Fruit fly (Drosophila melanogaster) whole organism, embryonic: Measurements from ENCODE around the gene Ctr1A.
A peak's percentile ranks its signal among the peaks of the same experiment; 100 is the strongest.

Source experiments
- Ada2b ChIP-seq: fragments of 200-800 bp; sonication (Bioruptor generic); IDR thresholded peaks from 2 replicates; pipeline ENCODE4 v1.3.6; 2022; ENCODE audit warnings: missing biosample characterization, missing genetic modification characterization
- Atf3 ChIP-seq: fragments of 200-800 bp; sonication (Bioruptor generic); optimal IDR thresholded peaks from 3 replicates; lab custom pipeline; 2016; ENCODE audit warnings: missing biosample characterization, missing genetic modification characterization
- Awh ChIP-seq: fragments of 200-800 bp; sonication (Bioruptor generic); IDR thresholded peaks from 2 replicates; pipeline ENCODE4, ENCODE4 v1.3.6; 2022; ENCODE audit warnings: missing biosample characterization, missing genetic modification characterization
- CG10267 ChIP-seq: fragments of 200-800 bp; sonication (Bioruptor generic); optimal IDR thresholded peaks from 2 replicates; lab custom pipeline; 2018; ENCODE audit warnings: missing biosample characterization, mild to moderate bottlenecking, missing genetic modification characterization, moderate library complexity
- CG10321 ChIP-seq: fragments of 200-800 bp; sonication (Bioruptor generic); IDR thresholded peaks from 2 replicates; pipeline ENCODE4 v1.3.6; 2022; ENCODE audit warnings: missing biosample characterization, missing genetic modification characterization
- CG10959 ChIP-seq: fragments of 200-800 bp; sonication (Bioruptor generic); IDR thresholded peaks from 2 replicates; pipeline ENCODE4 v1.3.6; 2022; ENCODE audit warnings: missing biosample characterization, missing genetic modification characterization
- CG11723 ChIP-seq: fragments of 200-800 bp; sonication (Bioruptor generic); optimal IDR thresholded peaks from 2 replicates; lab custom pipeline; 2017; ENCODE audit warnings: missing biosample characterization, mild to moderate bottlenecking, missing genetic modification characterization
- CG12391 ChIP-seq: fragments of 200-800 bp; sonication (Bioruptor generic); optimal IDR thresholded peaks from 3 replicates; lab custom pipeline; 2018; ENCODE audit warnings: missing biosample characterization, mild to moderate bottlenecking, missing genetic modification characterization, moderate library complexity
- CG14050 ChIP-seq: fragments of 200-800 bp; sonication (Bioruptor generic); IDR thresholded peaks from 3 replicates; pipeline ENCODE4 v1.3.6; 2022; ENCODE audit warnings: missing biosample characterization, missing genetic modification characterization
- CG14710 ChIP-seq: fragments of 200-800 bp; sonication (Bioruptor generic); optimal IDR thresholded peaks from 3 replicates; lab custom pipeline; 2019; ENCODE audit warnings: missing biosample characterization, mild to moderate bottlenecking, missing genetic modification characterization, moderate library complexity
- CG15601 ChIP-seq: fragments of 200-800 bp; sonication (Bioruptor generic); optimal IDR thresholded peaks from 3 replicates; lab custom pipeline; 2019; ENCODE audit warnings: missing biosample characterization, mild to moderate bottlenecking, missing genetic modification characterization, moderate library complexity
- CG1647 ChIP-seq: fragments of 200-800 bp; sonication (Bioruptor generic); optimal IDR thresholded peaks from 3 replicates; lab custom pipeline; 2016; ENCODE audit warnings: missing biosample characterization, missing genetic modification characterization
- CG17328 ChIP-seq: fragments of 200-800 bp; sonication (Bioruptor generic); IDR thresholded peaks from 2 replicates; pipeline ENCODE4 v1.3.6; 2022; ENCODE audit warnings: missing biosample characterization, missing genetic modification characterization
- CG17361 ChIP-seq: fragments of 200-800 bp; sonication (Bioruptor generic); IDR thresholded peaks from 3 replicates; pipeline ENCODE4 v1.3.6; 2022; ENCODE audit warnings: missing biosample characterization, missing genetic modification characterization
- CG18262 ChIP-seq: fragments of 200-800 bp; optimal IDR thresholded peaks from 3 replicates; lab custom pipeline; 2019; ENCODE audit warnings: missing biosample characterization, mild to moderate bottlenecking, missing genetic modification characterization, moderate library complexity
- CG18619 ChIP-seq: fragments of 200-800 bp; sonication (Bioruptor generic); optimal IDR thresholded peaks from 3 replicates; lab custom pipeline; 2017; ENCODE audit warnings: missing biosample characterization, mild to moderate bottlenecking, missing genetic modification characterization
- CG18764 ChIP-seq: fragments of 200-800 bp; sonication (Bioruptor generic); optimal IDR thresholded peaks from 3 replicates; lab custom pipeline; 2016; ENCODE audit warnings: missing biosample characterization, missing genetic modification characterization
- CG30020 ChIP-seq: fragments of 200-800 bp; optimal IDR thresholded peaks from 2 replicates; lab custom pipeline; 2019; ENCODE audit warnings: missing biosample characterization, mild to moderate bottlenecking, missing genetic modification characterization, moderate library complexity
- CG31365 ChIP-seq: fragments of 200-800 bp; sonication (Bioruptor generic); optimal IDR thresholded peaks from 2 replicates; lab custom pipeline; 2018; ENCODE audit warnings: missing biosample characterization, mild to moderate bottlenecking, missing genetic modification characterization
- CG4424 ChIP-seq: fragments of 200-800 bp; sonication (Bioruptor generic); optimal IDR thresholded peaks from 3 replicates; lab custom pipeline; 2016; ENCODE audit warnings: missing biosample characterization, missing genetic modification characterization
- CG5180 ChIP-seq: fragments of 200-800 bp; sonication (Bioruptor generic); optimal IDR thresholded peaks from 3 replicates; lab custom pipeline; 2017; ENCODE audit warnings: missing biosample characterization, missing genetic modification characterization, mild to moderate bottlenecking, moderate library complexity, missing genetic modification reagents
- CG6254 ChIP-seq: fragments of 200-800 bp; sonication (Bioruptor generic); optimal IDR thresholded peaks from 3 replicates; lab custom pipeline; 2017; ENCODE audit warnings: mild to moderate bottlenecking, missing biosample characterization, missing genetic modification reagents, missing genetic modification characterization
- CG7271 ChIP-seq: fragments of 200-800 bp; sonication (Bioruptor generic); optimal IDR thresholded peaks from 2 replicates; lab custom pipeline; 2018; ENCODE audit warnings: missing biosample characterization, mild to moderate bottlenecking, missing genetic modification characterization, moderate library complexity
- CG7839 ChIP-seq: fragments of 200-800 bp; sonication (Bioruptor generic); optimal IDR thresholded peaks from 3 replicates; lab custom pipeline; 2018; ENCODE audit warnings: missing biosample characterization, mild to moderate bottlenecking, missing genetic modification characterization, moderate library complexity
- CG8944 ChIP-seq: fragments of 200-800 bp; sonication (Bioruptor generic); optimal IDR thresholded peaks from 3 replicates; lab custom pipeline; 2016; ENCODE audit warnings: missing biosample characterization, missing genetic modification characterization
- CG9437 ChIP-seq: fragments of 200-800 bp; sonication (Bioruptor generic); optimal IDR thresholded peaks from 2 replicates; lab custom pipeline; 2018; ENCODE audit warnings: missing biosample characterization, mild to moderate bottlenecking, missing genetic modification characterization
- CG9727 ChIP-seq: fragments of 200-800 bp; sonication (Bioruptor generic); optimal IDR thresholded peaks from 3 replicates; lab custom pipeline; 2017; ENCODE audit warnings: missing biosample characterization, mild to moderate bottlenecking, missing genetic modification characterization
- Dek ChIP-seq: fragments of 200-800 bp; sonication (Bioruptor generic); optimal IDR thresholded peaks from 3 replicates; lab custom pipeline; 2019; ENCODE audit warnings: missing biosample characterization, mild to moderate bottlenecking, missing genetic modification characterization, moderate library complexity
- Fer3 ChIP-seq: fragments of 200-800 bp; sonication (Bioruptor generic); optimal IDR thresholded peaks from 2 replicates; lab custom pipeline; 2018; ENCODE audit warnings: missing biosample characterization, mild to moderate bottlenecking, missing genetic modification characterization, moderate library complexity
- Gsc ChIP-seq: fragments of 200-800 bp; sonication (Bioruptor generic); IDR thresholded peaks from 2 replicates; pipeline ENCODE4 v1.3.6; 2022; ENCODE audit warnings: missing biosample characterization, missing genetic modification characterization
- H2.0 ChIP-seq: fragments of 200-800 bp; sonication (Bioruptor generic); IDR thresholded peaks from 2 replicates; pipeline ENCODE4 v1.3.6; 2022; ENCODE audit warnings: missing biosample characterization, missing genetic modification characterization
- HLH3B ChIP-seq: fragments of 200-800 bp; sonication (Bioruptor generic); IDR thresholded peaks from 2 replicates; pipeline ENCODE4 v1.3.6; 2022; ENCODE audit warnings: missing biosample characterization, missing genetic modification characterization
- Hr39 ChIP-seq: fragments of >200 bp; optimal IDR thresholded peaks from 2 replicates; lab custom pipeline; 2017
- Lhr ChIP-seq: fragments of 200-800 bp; sonication (Bioruptor generic); optimal IDR thresholded peaks from 3 replicates; lab custom pipeline; 2017; ENCODE audit warnings: mild to moderate bottlenecking, missing biosample characterization, missing genetic modification reagents, missing genetic modification characterization
- Usf ChIP-seq: fragments of 200-800 bp; sonication (Bioruptor generic); optimal IDR thresholded peaks from 2 replicates; lab custom pipeline; 2017; ENCODE audit warnings: missing genotype, missing biosample characterization, missing genetic modification characterization
- ara ChIP-seq: fragments of 200-800 bp; sonication (Bioruptor generic); IDR thresholded peaks from 2 replicates; pipeline ENCODE4 v1.3.6; 2022; ENCODE audit warnings: missing biosample characterization, missing genetic modification characterization
- br ChIP-seq: fragments of >200 bp; optimal IDR thresholded peaks from 2 replicates; lab custom pipeline; 2017
- btn ChIP-seq: fragments of 200-800 bp; sonication (Bioruptor generic); optimal IDR thresholded peaks from 2 replicates; lab custom pipeline; 2016; ENCODE audit warnings: missing biosample characterization, missing genetic modification characterization
- dm ChIP-seq: fragments of 200-800 bp; sonication (Bioruptor generic); optimal IDR thresholded peaks from 3 replicates; lab custom pipeline; 2016; ENCODE audit warnings: missing biosample characterization, missing genetic modification characterization
- dmrt11E ChIP-seq: fragments of 200-800 bp; sonication (Bioruptor generic); optimal IDR thresholded peaks from 3 replicates; lab custom pipeline; 2018; ENCODE audit warnings: missing biosample characterization, mild to moderate bottlenecking, missing genetic modification characterization, moderate library complexity
- en ChIP-seq: fragments of 200-800 bp; sonication (Bioruptor generic); optimal IDR thresholded peaks from 2 replicates; lab custom pipeline; 2016; ENCODE audit warnings: missing biosample characterization, missing genetic modification characterization
- fru ChIP-seq: fragments of >200 bp; optimal IDR thresholded peaks from 2 replicates; lab custom pipeline; 2017
- ftz-f1 ChIP-seq: fragments of 200-800 bp; sonication (Bioruptor generic); optimal IDR thresholded peaks from 2 replicates; lab custom pipeline; 2016; ENCODE audit warnings: missing biosample characterization, missing genetic modification characterization
- lov ChIP-seq, 2 experiments: fragments of 200-800 bp in 1 of 2; fragments of >200 bp in 1 of 2; sonication (Bioruptor generic) in 1 of 2; IDR thresholded peaks in 1 of 2; optimal IDR thresholded peaks in 1 of 2; 2 replicates in 1 of 2; 3 replicates in 1 of 2; pipeline versions ENCODE4 v1.3.6 to Lab custom; 2017 to 2022; ENCODE audit warnings: missing biosample characterization in 1 of 2, missing genetic modification characterization in 1 of 2
- nerfin-1 ChIP-seq: fragments of 200-800 bp; sonication (Bioruptor generic); optimal IDR thresholded peaks from 3 replicates; lab custom pipeline; 2019; ENCODE audit warnings: missing biosample characterization, mild to moderate bottlenecking, missing genetic modification characterization, moderate library complexity
- repo ChIP-seq: fragments of 200-800 bp; sonication (Bioruptor generic); optimal IDR thresholded peaks from 2 replicates; lab custom pipeline; 2016; ENCODE audit warnings: missing biosample characterization, missing genetic modification characterization
- sim ChIP-seq: fragments of 200-800 bp; sonication (Bioruptor generic); IDR thresholded peaks from 2 replicates; pipeline ENCODE4 v1.3.6; 2022; ENCODE audit warnings: missing biosample characterization, missing genetic modification characterization
- tgo ChIP-seq: fragments of 200-800 bp; sonication (Bioruptor generic); IDR thresholded peaks from 3 replicates; pipeline ENCODE4 v1.3.6; 2022; ENCODE audit warnings: missing biosample characterization, missing genetic modification characterization
- trh ChIP-seq: fragments of 200-800 bp; sonication (Bioruptor generic); optimal IDR thresholded peaks from 2 replicates; lab custom pipeline; 2016; ENCODE audit warnings: missing biosample characterization, missing genetic modification characterization
- zen ChIP-seq: fragments of 200-800 bp; sonication (Bioruptor generic); optimal IDR thresholded peaks from 3 replicates; lab custom pipeline; 2018; ENCODE audit warnings: missing biosample characterization, mild to moderate bottlenecking, missing genetic modification characterization, moderate library complexity
- zfh1 ChIP-seq: fragments of 200-800 bp; sonication (Bioruptor generic); IDR thresholded peaks from 3 replicates; pipeline ENCODE4 v1.3.6; 2022; ENCODE audit warnings: missing biosample characterization, missing genetic modification characterization

Gene Ctr1A

dm6 chrX:6673637-6674487 is 12.4 kb downstream of the Ctr1A start, which contains the start of the genes CG3198 and Mcm6 (continued):
- TF ChIP-seq CG5180 (GFP tag; lab: Kevin White, UChicago) (no peak), Usf (GFP tag; lab: Kevin White, UChicago) (no peak), CG10267 (tag; lab: Kevin White, UChicago) (peak; percentile 28), CG9437 (peak; percentile 22), btn (no peak), tgo (no peak), br (lab: Kevin White, UChicago) (no peak), ftz-f1 (no peak), Fer3 (no peak), CG8944 (GFP tag; lab: Kevin White, UChicago) (no peak), zen (tag; lab: Kevin White, UChicago) (no peak), zfh1 (GFP tag; lab: Robert Waterston, UW) (no peak), fru (no peak), en (GFP tag; lab: Kevin White, UChicago) (no peak), CG15601 (tag; lab: Kevin White, UChicago) (no peak), Ada2b (GFP tag; lab: Robert Waterston, UW) (no peak), Dek (tag; lab: Kevin White, UChicago) (no peak), CG18262 (tag; lab: Kevin White, UChicago) (peak; percentile 3), lov (optimal IDR thresholded peaks at IDR 0.05; lab: Kevin White, UChicago) (no peak), lov (GFP tag; IDR thresholded peaks at IDR 0.05; lab: Robert Waterston, UW) (no peak), CG10959 (GFP tag; lab: Robert Waterston, UW) (no peak), CG17328 (GFP tag; lab: Robert Waterston, UW) (no peak), CG12391 (peak; percentile 29), dm (GFP tag; lab: Kevin White, UChicago) (no peak), CG11723 (GFP tag; lab: Kevin White, UChicago) (no peak), Awh (GFP tag; lab: Robert Waterston, UW) (no peak), CG6254 (no peak), ara (GFP tag; lab: Robert Waterston, UW) (no peak), CG10321 (GFP tag; lab: Robert Waterston, UW) (no peak), CG1647 (GFP tag; lab: Kevin White, UChicago) (no peak), CG7839 (tag; lab: Kevin White, UChicago) (no peak), CG7271 (no peak), Hr39 (no peak), repo (no peak), CG18764 (GFP tag; lab: Kevin White, UChicago) (no peak), CG9727 (GFP tag; lab: Kevin White, UChicago) (no peak), nerfin-1 (tag; lab: Kevin White, UChicago) (no peak), CG31365 (tag; lab: Kevin White, UChicago) (no peak), dmrt11E (tag; lab: Kevin White, UChicago) (no peak), Gsc (GFP tag; lab: Robert Waterston, UW) (no peak), H2.0 (GFP tag; lab: Robert Waterston, UW) (no peak), Lhr (no peak), HLH3B (GFP tag; lab: Robert Waterston, UW) (no peak), CG17361 (GFP tag; lab: Robert Waterston, UW) (no peak), CG14050 (no peak), CG4424 (GFP tag; lab: Kevin White, UChicago) (no peak), CG30020 (tag; lab: Kevin White, UChicago) (peak; percentile 16), CG18619 (GFP tag; lab: Kevin White, UChicago) (no peak), trh (GFP tag; lab: Kevin White, UChicago) (no peak), CG14710 (tag; lab: Kevin White, UChicago) (peak; percentile 67), sim (GFP tag; lab: Robert Waterston, UW) (no peak), Atf3 (GFP tag; lab: Kevin White, UChicago) (no peak)
